Worm (Caenorhabditis elegans) whole organism, L1 larva: ENCODE data around the gene idpp-3.

Experiments
- Y116A8C.19 ChIP-seq: sonication (generic microtip); optimal IDR thresholded peaks from 2 replicates; lab custom pipeline; 2016; ENCODE audit warnings: missing compliant biosample characterization, missing genetic modification characterization, borderline replicate concordance
- aha-1 ChIP-seq: fragments of 150-350 bp; optimal IDR thresholded peaks from 2 replicates; lab custom pipeline; 2014; ENCODE audit warnings: missing biosample characterization, missing genetic modification characterization
- ceh-8 ChIP-seq: fragments of 200-800 bp; sonication (Bioruptor generic); optimal IDR thresholded peaks from 2 replicates; lab custom pipeline; 2018; ENCODE audit warnings: mild to moderate bottlenecking, missing genetic modification characterization, moderate library complexity, missing compliant biosample characterization
- ceh-88 ChIP-seq: fragments of 200-800 bp; sonication (Bioruptor generic); IDR thresholded peaks from 2 replicates; pipeline ENCODE4 v1.3.6; 2022; ENCODE audit warnings: missing genetic modification characterization, missing compliant biosample characterization
- ceh-90 ChIP-seq: sonication (generic microtip); optimal IDR thresholded peaks from 2 replicates; lab custom pipeline; 2016; ENCODE audit warnings: missing genetic modification characterization, missing compliant biosample characterization
- ces-1 ChIP-seq: fragments of 150-350 bp; optimal IDR thresholded peaks from 2 replicates; lab custom pipeline; 2014; ENCODE audit warnings: missing biosample characterization, missing genetic modification reagents, missing genetic modification characterization
- dpl-1 ChIP-seq, 3 experiments: fragments of 150-350 bp in 2 of 3; sonication (generic microtip) in 1 of 3; optimal IDR thresholded peaks; 2 replicates each; lab custom pipeline; 2014 to 2017; ENCODE audit warnings: missing biosample characterization in 3 of 3, missing genetic modification characterization in 3 of 3, missing genetic modification reagents in 3 of 3
- efl-1 ChIP-seq, 4 experiments: fragments of 150-350 bp; optimal IDR thresholded peaks in 3 of 4; peaks in 1 of 4; 1 replicate in 1 of 4; 2 replicates in 3 of 4; lab custom pipeline; 2014; ENCODE audit warnings: missing biosample characterization in 2 of 4, missing genetic modification characterization in 2 of 4, missing genetic modification reagents in 2 of 4
- elt-3 ChIP-seq, 6 experiments: fragments of 150-350 bp in 1 of 6; sonication (generic microtip); optimal IDR thresholded peaks; 2 replicates each; lab custom pipeline; 2017 to 2018; ENCODE audit warnings: missing biosample characterization in 6 of 6, missing genetic modification characterization in 6 of 6, inconsistent platforms in 1 of 6
- ets-5 ChIP-seq: fragments of 200-800 bp; sonication (Bioruptor generic); IDR thresholded peaks from 2 replicates; pipeline ENCODE4 v1.3.6; 2022; ENCODE audit warnings: missing genetic modification characterization, missing compliant biosample characterization
- fkh-4 ChIP-seq: sonication (generic microtip); optimal IDR thresholded peaks from 2 replicates; lab custom pipeline; 2016; ENCODE audit warnings: missing compliant biosample characterization, missing genetic modification characterization, borderline replicate concordance
- fos-1 ChIP-seq: fragments of 150-350 bp; optimal IDR thresholded peaks from 2 replicates; lab custom pipeline; 2014; ENCODE audit warnings: missing biosample characterization, missing genetic modification characterization
- grh-1 ChIP-seq: fragments of 200-800 bp; sonication (Bioruptor generic); IDR thresholded peaks from 2 replicates; pipeline ENCODE4 v1.3.6; 2022; ENCODE audit warnings: missing genetic modification reagents, missing genetic modification characterization, missing compliant biosample characterization
- hlh-4 ChIP-seq: sonication (generic microtip); optimal IDR thresholded peaks from 2 replicates; lab custom pipeline; 2016; ENCODE audit warnings: mild to moderate bottlenecking, missing genetic modification characterization, missing compliant biosample characterization
- hpl-2 ChIP-seq: fragments of 150-350 bp; optimal IDR thresholded peaks from 2 replicates; lab custom pipeline; 2014; ENCODE audit warnings: missing biosample characterization, missing genetic modification reagents, missing genetic modification characterization
- jun-1 ChIP-seq: fragments of 150-350 bp; optimal IDR thresholded peaks from 2 replicates; lab custom pipeline; 2014; ENCODE audit warnings: missing biosample characterization, missing genetic modification reagents, missing genetic modification characterization
- lin-13 ChIP-seq: fragments of 150-350 bp; optimal IDR thresholded peaks from 2 replicates; lab custom pipeline; 2014; ENCODE audit warnings: missing biosample characterization, missing genetic modification reagents, missing genetic modification characterization
- lin-35 ChIP-seq, 2 experiments: fragments of 150-350 bp; optimal IDR thresholded peaks; 2 replicates each; lab custom pipeline; 2014; ENCODE audit warnings: missing biosample characterization in 2 of 2, missing genetic modification characterization in 2 of 2, missing genetic modification reagents in 2 of 2
- lsy-2 ChIP-seq, 2 experiments: fragments of 150-350 bp; optimal IDR thresholded peaks; 2 replicates each; lab custom pipeline; 2014; ENCODE audit warnings: missing biosample characterization in 2 of 2, missing genetic modification characterization in 2 of 2
- mep-1 ChIP-seq: fragments of 150-350 bp; optimal IDR thresholded peaks from 2 replicates; lab custom pipeline; 2014; ENCODE audit warnings: missing biosample characterization, missing genetic modification characterization
- nhr-19 ChIP-seq: fragments of 200-800 bp; sonication (Bioruptor generic); conservative IDR thresholded peaks from 2 replicates; pipeline ENCODE4 v1.3.6; 2022; ENCODE audit warnings: missing genetic modification characterization, missing compliant biosample characterization
- nhr-20 ChIP-seq: sonication (generic microtip); optimal IDR thresholded peaks from 2 replicates; lab custom pipeline; 2016; ENCODE audit warnings: mild to moderate bottlenecking, missing genetic modification characterization, missing compliant biosample characterization
- nhr-28 ChIP-seq: fragments of 150-350 bp; optimal IDR thresholded peaks from 2 replicates; lab custom pipeline; 2014; ENCODE audit warnings: missing biosample characterization, missing genetic modification characterization
- nhr-47 ChIP-seq: sonication (generic microtip); optimal IDR thresholded peaks from 2 replicates; lab custom pipeline; 2016; ENCODE audit warnings: mild to moderate bottlenecking, missing genetic modification characterization, moderate library complexity, missing compliant biosample characterization
- nhr-77 ChIP-seq: fragments of 150-350 bp; optimal IDR thresholded peaks from 2 replicates; lab custom pipeline; 2014; ENCODE audit warnings: missing biosample characterization, missing genetic modification characterization
- nhr-84 ChIP-seq: sonication (generic microtip); optimal IDR thresholded peaks from 2 replicates; lab custom pipeline; 2017; ENCODE audit warnings: missing biosample characterization, missing genetic modification characterization
- nhr-85 ChIP-seq: sonication (generic microtip); peaks from one replicate; lab custom pipeline; 2016; ENCODE audit warnings: missing genetic modification characterization, inconsistent platforms, missing compliant biosample characterization
- pag-3 ChIP-seq: sonication (generic microtip); optimal IDR thresholded peaks from 2 replicates; lab custom pipeline; 2017; ENCODE audit warnings: missing genetic modification characterization, mild to moderate bottlenecking, missing compliant biosample characterization, antibody characterized with exemption, borderline replicate concordance; ENCODE audit not compliant: insufficient read depth
- pax-3 ChIP-seq: fragments of 200-800 bp; sonication (Bioruptor generic); optimal IDR thresholded peaks from 2 replicates; lab custom pipeline; 2018; ENCODE audit warnings: mild to moderate bottlenecking, missing genetic modification characterization, moderate library complexity, missing compliant biosample characterization
- snpc-4 ChIP-seq: fragments of 150-350 bp; optimal IDR thresholded peaks from 2 replicates; lab custom pipeline; 2014; ENCODE audit warnings: missing biosample characterization, missing genetic modification characterization
- swsn-7 ChIP-seq: sonication (generic microtip); optimal IDR thresholded peaks from 2 replicates; lab custom pipeline; 2016; ENCODE audit warnings: missing genetic modification characterization, missing compliant biosample characterization
- tbx-2 ChIP-seq: sonication (generic microtip); optimal IDR thresholded peaks from 2 replicates; lab custom pipeline; 2016; ENCODE audit warnings: missing genetic modification characterization, missing compliant biosample characterization
- unc-30 ChIP-seq: sonication (generic microtip); optimal IDR thresholded peaks from 2 replicates; lab custom pipeline; 2017; ENCODE audit warnings: missing biosample characterization, missing genetic modification characterization
- unc-62 ChIP-seq: fragments of 150-350 bp; optimal IDR thresholded peaks from 2 replicates; lab custom pipeline; 2014; ENCODE audit warnings: missing biosample characterization, missing genetic modification reagents, missing genetic modification characterization
- unc-86 ChIP-seq: sonication (generic microtip); optimal IDR thresholded peaks from 2 replicates; lab custom pipeline; 2016; ENCODE audit warnings: missing genetic modification characterization, missing compliant biosample characterization
- xbp-1 ChIP-seq: sonication (generic microtip); optimal IDR thresholded peaks from 2 replicates; lab custom pipeline; 2016; ENCODE audit warnings: missing genetic modification characterization, missing compliant biosample characterization
- zip-4 ChIP-seq: fragments of 200-800 bp; sonication (Bioruptor generic); optimal IDR thresholded peaks from 2 replicates; lab custom pipeline; 2018; ENCODE audit warnings: mild to moderate bottlenecking, missing genetic modification characterization, moderate library complexity, missing compliant biosample characterization
- ztf-11 ChIP-seq, 2 experiments: sonication (generic microtip); optimal IDR thresholded peaks; 2 replicates each; lab custom pipeline; 2016 to 2017; ENCODE audit warnings: missing genetic modification characterization in 2 of 2, missing biosample characterization in 1 of 2, missing compliant biosample characterization in 1 of 2

idpp-3 gene

ce11 chrX:14975467-14976167 lies 14.2 kb upstream of the idpp-3 start, which contains the start of gene F20D1.3 (continued):
- TF ChIP-seq nhr-47 (tag; lab: Kevin White, UChicago) (peak; percentile 55), unc-86 (tag; lab: Kevin White, UChicago) (no peak), jun-1 (tag; lab: Kevin White, UChicago) (peak; percentile 77), ztf-11 (tag; optimal IDR thresholded peaks at IDR 0.05; lab: Kevin White, UChicago) (no peak), nhr-77 (peak; percentile 11), aha-1 (tag; lab: Kevin White, UChicago) (no peak), ceh-88 (no peak), tbx-2 (tag; lab: Kevin White, UChicago) (peak; percentile 60), ets-5 (GFP tag; lab: Robert Waterston, UW) (no peak), ceh-90 (tag; lab: Kevin White, UChicago) (no peak), unc-62 (GFP tag; lab: Kevin White, UChicago) (no peak), nhr-84 (tag; lab: Kevin White, UChicago) (no peak), nhr-20 (tag; lab: Kevin White, UChicago) (peak; percentile 66), nhr-19 (GFP tag; lab: Robert Waterston, UW) (no peak), lin-13 (GFP tag; lab: Kevin White, UChicago) (peak; percentile 72), dpl-1 (GFP tag; optimal IDR thresholded peaks at IDR 0.05; lab: Kevin White, UChicago) (peak in 2 of 3 experiments; percentile 40 to 43), hpl-2 (GFP tag; lab: Kevin White, UChicago) (no peak), nhr-28 (tag; lab: Kevin White, UChicago) (no peak), grh-1 (GFP tag; lab: Robert Waterston, UW) (peak; percentile 46), lin-35 (GFP tag; optimal IDR thresholded peaks at IDR 0.05; lab: Kevin White, UChicago) (peak; percentile 35 to 63), zip-4 (no peak), fos-1 (tag; lab: Kevin White, UChicago) (peak; percentile 97), mep-1 (tag; lab: Kevin White, UChicago) (peak; percentile 71), snpc-4 (peak; percentile 4), unc-30 (tag; lab: Kevin White, UChicago) (no peak), fkh-4 (tag; lab: Kevin White, UChicago) (no peak), xbp-1 (tag; lab: Kevin White, UChicago) (peak; percentile 6), ceh-8 (GFP tag; lab: Kevin White, UChicago) (no peak), Y116A8C.19 (tag; lab: Kevin White, UChicago) (no peak), elt-3 (tag; optimal IDR thresholded peaks at IDR 0.05; lab: Kevin White, UChicago) (peak in 3 of 6 experiments; percentile 24 to 31 (median 25)), pag-3 (tag; lab: Kevin White, UChicago) (no peak), swsn-7 (tag; lab: Kevin White, UChicago) (peak; percentile 44), ces-1 (no peak), pax-3 (tag; lab: Kevin White, UChicago) (no peak), hlh-4 (tag; lab: Kevin White, UChicago) (no peak), lsy-2 (tag; optimal IDR thresholded peaks at IDR 0.05; lab: Kevin White, UChicago) (peak in 1 of 2 experiments; percentile 65)

ce11 chrX:14973085-14973484 lies 11.7 kb upstream of the idpp-3 start:
- TF ChIP-seq Y116A8C.19 (tag; lab: Kevin White, UChicago) = no peak
- no peak for TF ChIP-seq efl-1 (optimal IDR thresholded peaks at IDR 0.05; lab: Kevin White, UChicago)
- peak in 1 of 2 experiments; percentile 89 for TF ChIP-seq efl-1 (GFP tag; optimal IDR thresholded peaks at IDR 0.05 in 1 of 2; lab: Kevin White, UChicago)
- peak; percentile 54 for TF ChIP-seq nhr-85
